Worm (Caenorhabditis elegans): ENCODE results near the gene sedl-1.

Gene sedl-1

DNA sequence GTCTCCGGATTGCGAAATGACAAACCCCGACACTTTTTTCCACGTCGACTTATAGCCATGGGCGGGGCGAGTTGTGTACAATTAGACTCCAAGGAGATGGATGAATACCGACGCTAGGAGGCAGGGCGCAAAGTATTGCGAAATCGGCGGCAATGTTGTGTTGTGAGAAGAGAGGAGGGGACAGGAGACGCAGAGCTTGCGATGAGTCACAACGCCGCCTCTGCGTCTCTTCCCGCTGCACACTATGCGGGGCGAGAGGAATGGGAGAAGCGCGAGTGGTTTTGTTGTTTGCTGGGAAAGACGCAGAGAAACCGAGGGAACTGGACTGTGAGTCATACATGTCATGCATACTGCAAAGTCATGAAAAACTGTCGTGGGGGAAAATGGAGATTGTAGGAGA, 14.3 kb upstream of the sedl-1 start (continued):
- TF ChIP-seq ceh-16 (tag; optimal IDR thresholded peaks at IDR 0.05) (no peak), egl-27 (tag; optimal IDR thresholded peaks at IDR 0.05) (peak; percentile 90), elt-1 (tag; optimal IDR thresholded peaks at IDR 0.05) (peak; percentile 6), elt-2 (tag; optimal IDR thresholded peaks at IDR 0.05) (peak; percentile 83), nhr-25 (tag; optimal IDR thresholded peaks at IDR 0.05) (peak; percentile 98), eor-1 (tag; optimal IDR thresholded peaks at IDR 0.05) (no peak), ama-1 (optimal IDR thresholded peaks at IDR 0.05) (peak; percentile 77), aly-2 (tag; optimal IDR thresholded peaks at IDR 0.05) (no peak), ceh-82 (tag; optimal IDR thresholded peaks at IDR 0.05) (peak; percentile 81), nhr-237 (tag; optimal IDR thresholded peaks at IDR 0.05) (no peak), nhr-76 (tag; optimal IDR thresholded peaks at IDR 0.05) (no peak), R02D3.7 (tag; optimal IDR thresholded peaks at IDR 0.05) (peak; percentile 57)

DNA sequence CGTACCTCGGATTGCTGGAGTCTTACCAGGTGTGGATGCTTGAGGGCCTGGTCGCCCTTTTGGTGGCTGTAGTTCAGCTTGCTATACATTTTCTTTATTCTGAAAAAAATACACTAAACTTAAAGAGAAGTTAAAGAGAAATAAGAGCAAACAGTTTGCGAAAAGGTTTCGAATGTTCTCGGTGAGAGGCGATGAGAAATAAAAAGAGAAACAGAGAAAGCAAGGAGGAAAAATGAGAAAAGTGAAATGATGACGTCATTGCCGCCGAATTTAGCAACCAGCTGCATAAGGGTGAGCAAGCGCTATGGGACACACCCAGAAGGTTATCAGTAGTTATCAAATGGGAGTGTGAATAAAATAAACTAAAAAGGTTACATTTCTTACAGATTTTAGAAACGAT, 13.7 kb upstream of the sedl-1 start, which contains the start of gene cebp-1:
Gene cebp-1, minus strand, starts transcription at position 99 of the 400 bp plus-strand sequence.
- TF ChIP-seq daf-12 (tag; optimal IDR thresholded peaks at IDR 0.05) (no peak), nhr-12 (tag; optimal IDR thresholded peaks at IDR 0.05) (no peak), unc-39 (tag; optimal IDR thresholded peaks at IDR 0.05) (no peak), zag-1 (tag; optimal IDR thresholded peaks at IDR 0.05) (no peak), ZK546.5 (tag; optimal IDR thresholded peaks at IDR 0.05) (no peak), unc-62 (GFP tag; optimal IDR thresholded peaks at IDR 0.05) (no peak), nhr-25 (tag; optimal IDR thresholded peaks at IDR 0.05) (peak; percentile 16), nhr-76 (tag; optimal IDR thresholded peaks at IDR 0.05) (no peak), eor-1 (tag; optimal IDR thresholded peaks at IDR 0.05) (no peak), elt-2 (tag; optimal IDR thresholded peaks at IDR 0.05) (peak; percentile 79), ama-1 (optimal IDR thresholded peaks at IDR 0.05) (no peak), pha-4 (tag; optimal IDR thresholded peaks at IDR 0.05) (peak; percentile 56), lin-15B (tag; optimal IDR thresholded peaks at IDR 0.05) (no peak), snpc-4 (tag; optimal IDR thresholded peaks at IDR 0.05) (no peak), nhr-77 (tag; optimal IDR thresholded peaks at IDR 0.05) (no peak), ztf-11 (tag; optimal IDR thresholded peaks at IDR 0.05) (no peak), nhr-237 (tag; optimal IDR thresholded peaks at IDR 0.05) (no peak), jun-1 (tag; optimal IDR thresholded peaks at IDR 0.05) (no peak), pqm-1 (tag; optimal IDR thresholded peaks at IDR 0.05) (peak; percentile 40), elt-1 (tag; optimal IDR thresholded peaks at IDR 0.05) (no peak), ceh-82 (tag; optimal IDR thresholded peaks at IDR 0.05) (no peak), lin-39 (tag; optimal IDR thresholded peaks at IDR 0.05) (peak; percentile 27), nfya-1 (tag; optimal IDR thresholded peaks at IDR 0.05; ENCODE audit: insufficient read depth) (no peak), R02D3.7 (tag; optimal IDR thresholded peaks at IDR 0.05) (no peak), ceh-28 (tag; optimal IDR thresholded peaks at IDR 0.05) (no peak), nhr-67 (tag; optimal IDR thresholded peaks at IDR 0.05) (no peak), egl-27 (tag; optimal IDR thresholded peaks at IDR 0.05) (no peak), fkh-2 (tag; optimal IDR thresholded peaks at IDR 0.05) (no peak), fos-1 (tag; optimal IDR thresholded peaks at IDR 0.05) (no peak), nhr-11 (tag; optimal IDR thresholded peaks at IDR 0.05) (no peak), mdl-1 (tag; optimal IDR thresholded peaks at IDR 0.05) (no peak), elt-3 (tag; optimal IDR thresholded peaks at IDR 0.05) (no peak)

DNA sequence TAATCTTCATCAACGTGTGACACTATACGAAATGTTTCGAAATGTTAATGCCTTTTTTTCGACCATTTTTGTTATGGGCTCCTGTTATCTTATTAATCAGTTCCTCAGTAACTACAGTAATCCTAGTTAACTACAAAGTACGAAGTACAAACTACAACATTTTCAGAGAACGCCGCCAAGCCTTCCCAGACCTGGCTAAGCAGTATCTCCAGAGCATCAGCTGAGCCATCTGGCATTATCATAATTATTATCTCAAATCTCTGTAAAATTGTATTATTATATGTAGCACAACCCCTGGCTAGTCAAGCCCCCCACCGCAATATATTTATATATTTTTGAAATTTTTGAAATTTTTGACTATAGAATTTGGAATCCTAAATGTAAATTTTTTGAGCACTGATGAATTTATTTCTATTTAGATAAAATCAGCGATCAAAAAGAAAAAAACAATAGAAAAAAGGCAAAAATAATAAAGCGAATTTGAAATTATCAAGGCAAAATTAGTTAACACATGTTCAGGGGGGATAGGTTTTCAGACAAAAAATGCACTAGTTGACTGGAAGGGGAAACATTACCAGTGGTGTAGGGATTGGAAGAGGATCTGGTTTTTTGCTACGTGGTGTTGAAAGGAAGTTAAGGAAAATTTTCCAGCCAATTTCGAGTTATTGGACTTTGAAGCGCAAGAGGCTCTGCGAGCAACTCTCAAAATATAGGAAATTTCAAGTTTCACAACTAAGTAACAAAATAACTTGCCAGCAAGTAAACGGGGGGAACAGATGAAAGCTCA, 11.9 kb upstream of the sedl-1 start:
- TF ChIP-seq ama-1 (optimal IDR thresholded peaks at IDR 0.05) (peak; percentile 79), lsy-12 (tag; optimal IDR thresholded peaks at IDR 0.05) (peak; percentile 33), nhr-25 (tag; optimal IDR thresholded peaks at IDR 0.05) (peak; percentile 6), pha-4 (tag; optimal IDR thresholded peaks at IDR 0.05) (peak; percentile 22), nfya-1 (tag; optimal IDR thresholded peaks at IDR 0.05; ENCODE audit: insufficient read depth) (no peak), nhr-23 (tag; optimal IDR thresholded peaks at IDR 0.05) (peak; percentile 1)

DNA sequence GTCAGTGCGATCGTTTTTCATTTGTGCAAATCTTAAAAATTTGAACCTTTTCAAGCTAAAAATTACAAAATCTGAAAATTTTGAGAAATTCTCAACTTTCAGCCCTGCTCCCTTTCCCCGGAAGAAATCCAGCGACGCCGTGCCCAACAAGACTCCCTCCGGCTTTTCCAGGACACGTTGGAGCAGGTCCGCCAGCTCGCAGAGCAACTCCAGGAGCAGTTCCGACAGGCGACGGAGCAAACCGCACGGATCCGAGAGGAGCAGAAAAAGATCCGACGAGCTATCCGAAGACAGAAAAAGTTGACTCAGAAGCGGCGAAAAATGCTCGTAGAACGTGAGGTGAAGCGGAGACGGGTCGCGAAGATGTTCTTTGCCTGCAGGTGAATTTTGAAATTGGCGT, 11.2 kb upstream of the sedl-1 start:
- TF ChIP-seq ceh-9 (tag; optimal IDR thresholded peaks at IDR 0.05) (no peak), fos-1 (tag; optimal IDR thresholded peaks at IDR 0.05) (no peak), nhr-25 (tag; optimal IDR thresholded peaks at IDR 0.05) (no peak), nhr-76 (tag; optimal IDR thresholded peaks at IDR 0.05) (no peak), ama-1 (optimal IDR thresholded peaks at IDR 0.05) (no peak), egl-5 (tag; optimal IDR thresholded peaks at IDR 0.05) (no peak), skn-1 (tag; optimal IDR thresholded peaks at IDR 0.05) (no peak), ceh-82 (tag; optimal IDR thresholded peaks at IDR 0.05) (no peak)
